Fruit fly (Drosophila melanogaster) whole organism, prepupa: Measurements from ENCODE around the gene CG18558.

ENCODE experiments used
- Blimp-1 ChIP-seq: fragments of 200-800 bp; sonication (Bioruptor generic); optimal IDR thresholded peaks from 3 replicates; lab custom pipeline; 2017; ENCODE audit warnings: missing biosample characterization, missing genetic modification characterization, mild to moderate bottlenecking, moderate library complexity, missing genetic modification reagents
- CG10631 ChIP-seq: fragments of 200-800 bp; sonication (Bioruptor generic); optimal IDR thresholded peaks from 2 replicates; lab custom pipeline; 2016; ENCODE audit warnings: missing biosample characterization, missing genetic modification characterization
- CG11294 ChIP-seq: fragments of 200-800 bp; sonication (Bioruptor generic); IDR thresholded peaks from 2 replicates; pipeline ENCODE4 v1.3.6; 2022; ENCODE audit warnings: missing biosample characterization, missing genetic modification characterization
- CG11902 ChIP-seq: fragments of 200-800 bp; sonication (Bioruptor generic); optimal IDR thresholded peaks from 3 replicates; lab custom pipeline; 2016; ENCODE audit warnings: missing biosample characterization, missing genetic modification characterization
- CG15336 ChIP-seq: fragments of 200-800 bp; sonication (Bioruptor generic); IDR thresholded peaks from 2 replicates; pipeline ENCODE4 v1.3.6; 2022; ENCODE audit warnings: missing biosample characterization, missing genetic modification characterization
- CG1621 ChIP-seq: fragments of 200-800 bp; sonication (Bioruptor generic); optimal IDR thresholded peaks from 3 replicates; lab custom pipeline; 2018; ENCODE audit warnings: missing biosample characterization, mild to moderate bottlenecking, missing genetic modification characterization
- CG16779 ChIP-seq: fragments of 200-800 bp; sonication (Bioruptor generic); optimal IDR thresholded peaks from 3 replicates; lab custom pipeline; 2017; ENCODE audit warnings: missing biosample characterization, mild to moderate bottlenecking, missing genetic modification characterization
- CG3032 ChIP-seq: fragments of 200-800 bp; optimal IDR thresholded peaks from 2 replicates; lab custom pipeline; 2019; ENCODE audit warnings: missing biosample characterization, mild to moderate bottlenecking, missing genetic modification characterization, moderate library complexity
- CG31627 ChIP-seq: fragments of 200-800 bp; sonication (Bioruptor generic); optimal IDR thresholded peaks from 3 replicates; lab custom pipeline; 2016; ENCODE audit warnings: missing biosample characterization, missing genetic modification characterization
- CG32006 ChIP-seq: fragments of 200-800 bp; sonication (Bioruptor generic); optimal IDR thresholded peaks from 3 replicates; lab custom pipeline; 2017; ENCODE audit warnings: missing biosample characterization, mild to moderate bottlenecking, missing genetic modification characterization
- CG3919 ChIP-seq: fragments of 200-800 bp; sonication (Bioruptor generic); optimal IDR thresholded peaks from 3 replicates; lab custom pipeline; 2016; ENCODE audit warnings: missing biosample characterization, missing genetic modification characterization
- CG4318 ChIP-seq: fragments of 200-800 bp; sonication (Bioruptor generic); optimal IDR thresholded peaks from 3 replicates; lab custom pipeline; 2017; ENCODE audit warnings: missing biosample characterization, mild to moderate bottlenecking, missing genetic modification characterization
- CG6163 ChIP-seq: fragments of 200-800 bp; sonication (Bioruptor generic); IDR thresholded peaks from 3 replicates; pipeline ENCODE4 v1.3.6; 2022; ENCODE audit warnings: missing biosample characterization, missing genetic modification characterization
- CG6276 ChIP-seq: fragments of 200-800 bp; sonication (Bioruptor generic); optimal IDR thresholded peaks from 2 replicates; lab custom pipeline; 2017; ENCODE audit warnings: missing biosample characterization, mild to moderate bottlenecking, missing genetic modification characterization
- CG6854 ChIP-seq: fragments of 200-800 bp; sonication (Bioruptor generic); optimal IDR thresholded peaks from 2 replicates; lab custom pipeline; 2017; ENCODE audit warnings: missing biosample characterization, mild to moderate bottlenecking, missing genetic modification characterization
- CG7368 ChIP-seq: fragments of 200-800 bp; sonication (Bioruptor generic); optimal IDR thresholded peaks from 3 replicates; lab custom pipeline; 2016; ENCODE audit warnings: missing biosample characterization, missing genetic modification characterization
- Eip75B ChIP-seq: fragments of 200-800 bp; sonication (Bioruptor generic); optimal IDR thresholded peaks from 3 replicates; lab custom pipeline; 2016; ENCODE audit warnings: missing biosample characterization, missing genetic modification characterization
- Eip93F ChIP-seq: fragments of 200-800 bp; sonication (Bioruptor generic); optimal IDR thresholded peaks from 2 replicates; lab custom pipeline; 2016; ENCODE audit warnings: missing biosample characterization, mild to moderate bottlenecking, missing genetic modification characterization
- Ets96B ChIP-seq: fragments of 200-800 bp; optimal IDR thresholded peaks from 2 replicates; lab custom pipeline; 2019; ENCODE audit warnings: missing biosample characterization, mild to moderate bottlenecking, missing genetic modification characterization, moderate library complexity
- Hr38 ChIP-seq: sonication (Bioruptor generic); optimal IDR thresholded peaks from 2 replicates; lab custom pipeline; 2016; ENCODE audit warnings: missing biosample characterization, missing genetic modification characterization
- Lpt ChIP-seq: fragments of 200-800 bp; sonication (Bioruptor generic); optimal IDR thresholded peaks from 3 replicates; lab custom pipeline; 2016; ENCODE audit warnings: missing biosample characterization, missing genetic modification characterization
- Met ChIP-seq: fragments of 200-800 bp; sonication (Bioruptor generic); optimal IDR thresholded peaks from 3 replicates; lab custom pipeline; 2016; ENCODE audit warnings: missing biosample characterization, missing genetic modification characterization
- OdsH ChIP-seq: fragments of 200-800 bp; sonication (Bioruptor generic); optimal IDR thresholded peaks from 3 replicates; lab custom pipeline; 2016; ENCODE audit warnings: missing biosample characterization, missing genetic modification characterization
- Sox102F ChIP-seq: fragments of 200-800 bp; sonication (Bioruptor generic); optimal IDR thresholded peaks from 2 replicates; lab custom pipeline; 2016; ENCODE audit warnings: missing biosample characterization, mild to moderate bottlenecking, missing genetic modification characterization
- Sox14 ChIP-seq: fragments of 200-800 bp; sonication (Bioruptor generic); optimal IDR thresholded peaks from 3 replicates; lab custom pipeline; 2016; ENCODE audit warnings: missing biosample characterization, missing genetic modification characterization
- achi ChIP-seq: fragments of 200-800 bp; sonication (Bioruptor generic); optimal IDR thresholded peaks from 3 replicates; lab custom pipeline; 2016; ENCODE audit warnings: missing biosample characterization, missing genetic modification characterization
- cyc ChIP-seq: fragments of 200-800 bp; sonication (Bioruptor generic); optimal IDR thresholded peaks from 3 replicates; lab custom pipeline; 2016; ENCODE audit warnings: missing biosample characterization, missing genetic modification characterization
- dsx ChIP-seq: fragments of 200-800 bp; optimal IDR thresholded peaks from 3 replicates; lab custom pipeline; 2019; ENCODE audit warnings: missing biosample characterization, mild to moderate bottlenecking, missing genetic modification characterization, moderate library complexity; ENCODE audit not compliant: poor library complexity, severe bottlenecking
- eg ChIP-seq: fragments of 200-800 bp; sonication (Bioruptor generic); IDR thresholded peaks from 3 replicates; pipeline ENCODE4 v1.3.6; 2022; ENCODE audit warnings: missing biosample characterization, missing genetic modification characterization
- esn ChIP-seq: fragments of 200-800 bp; sonication (Bioruptor generic); optimal IDR thresholded peaks from 2 replicates; lab custom pipeline; 2016; ENCODE audit warnings: missing biosample characterization, mild to moderate bottlenecking, missing genetic modification characterization, moderate library complexity
- fd59A ChIP-seq: fragments of 200-800 bp; sonication (Bioruptor generic); optimal IDR thresholded peaks from 2 replicates; lab custom pipeline; 2017; ENCODE audit warnings: missing biosample characterization, mild to moderate bottlenecking, missing genetic modification characterization, missing genetic modification reagents
- fd85E ChIP-seq: fragments of 200-800 bp; sonication (Bioruptor generic); optimal IDR thresholded peaks from 3 replicates; lab custom pipeline; 2016; ENCODE audit warnings: missing biosample characterization, missing genetic modification characterization
- fkh ChIP-seq: fragments of 200-800 bp; sonication (Bioruptor generic); optimal IDR thresholded peaks from 3 replicates; lab custom pipeline; 2017; ENCODE audit warnings: missing biosample characterization, mild to moderate bottlenecking, missing genetic modification characterization, moderate library complexity
- lz ChIP-seq: fragments of 200-800 bp; sonication (Bioruptor generic); optimal IDR thresholded peaks from 3 replicates; lab custom pipeline; 2016; ENCODE audit warnings: missing biosample characterization, missing genetic modification characterization
- net ChIP-seq: fragments of 200-800 bp; sonication (Bioruptor generic); optimal IDR thresholded peaks from 3 replicates; lab custom pipeline; 2016; ENCODE audit warnings: missing biosample characterization, missing genetic modification characterization
- pdm3 ChIP-seq: fragments of 200-800 bp; sonication (Bioruptor generic); optimal IDR thresholded peaks from 3 replicates; lab custom pipeline; 2016; ENCODE audit warnings: missing biosample characterization, missing genetic modification characterization
- salr ChIP-seq, 2 experiments: fragments of 200-800 bp; sonication (Bioruptor generic); optimal IDR thresholded peaks; 3 replicates each; lab custom pipeline; 2016 to 2018; ENCODE audit warnings: missing biosample characterization in 2 of 2, missing genetic modification characterization in 2 of 2, mild to moderate bottlenecking in 1 of 2
- spab ChIP-seq: fragments of 200-800 bp; sonication (Bioruptor generic); optimal IDR thresholded peaks from 2 replicates; lab custom pipeline; 2017; ENCODE audit warnings: missing biosample characterization, mild to moderate bottlenecking, missing genetic modification characterization, missing genetic modification reagents
- ss ChIP-seq, 2 experiments: fragments of 200-800 bp; sonication (Bioruptor generic); optimal IDR thresholded peaks; 2 replicates in 1 of 2; 3 replicates in 1 of 2; lab custom pipeline; 2017 to 2018; ENCODE audit warnings: mild to moderate bottlenecking in 2 of 2, missing biosample characterization in 2 of 2, missing genetic modification characterization in 2 of 2, moderate library complexity in 1 of 2
- svp ChIP-seq: fragments of 200-800 bp; sonication (Bioruptor generic); peaks from one replicate; lab custom pipeline; 2016; ENCODE audit warnings: missing biosample characterization, missing genetic modification characterization
- topi ChIP-seq: fragments of 200-800 bp; sonication (Bioruptor generic); optimal IDR thresholded peaks from 3 replicates; lab custom pipeline; 2016; ENCODE audit warnings: missing biosample characterization, missing genetic modification characterization

The CG18558 gene

DNA sequence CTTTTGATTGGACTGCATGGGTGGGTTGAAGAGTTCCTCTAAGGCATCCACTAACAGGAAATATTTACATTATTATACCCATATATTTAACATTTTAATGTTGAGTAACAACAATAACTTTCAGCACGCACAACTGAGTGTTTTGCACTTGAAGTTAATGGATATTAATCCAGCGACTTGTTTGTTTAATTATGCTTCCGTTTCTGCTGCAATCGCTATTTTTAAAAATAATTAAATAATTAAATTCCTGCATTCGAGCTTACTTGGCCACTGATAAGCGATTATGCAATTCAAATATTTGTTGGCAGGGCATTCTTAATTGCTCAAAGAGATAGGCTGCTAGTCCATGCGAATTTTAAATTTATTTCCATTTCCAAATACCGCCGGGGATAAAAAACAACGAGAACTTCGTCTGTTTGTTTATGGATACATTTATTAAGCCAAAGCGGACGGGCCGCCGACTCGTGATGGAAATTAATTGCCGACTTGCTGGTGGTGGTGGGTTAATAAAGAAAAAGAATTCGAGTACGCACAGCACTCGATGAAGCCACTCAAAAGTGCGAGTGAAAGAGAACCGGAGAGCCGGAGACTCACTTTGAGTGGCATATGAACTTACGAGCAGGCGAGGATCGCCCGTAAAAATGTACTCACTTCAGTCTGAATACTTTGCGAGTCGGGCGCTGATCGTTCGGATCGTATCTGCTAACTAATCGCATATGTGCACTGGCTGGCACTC lies 17.7 kb upstream of the CG18558 start (continued):
- TF ChIP-seq Hr38 (GFP tag; lab: Kevin White, UChicago) (no peak), svp (peak; percentile 14), cyc (GFP tag; lab: Kevin White, UChicago) (no peak), CG3919 (GFP tag; lab: Kevin White, UChicago) (peak; percentile 24)

DNA sequence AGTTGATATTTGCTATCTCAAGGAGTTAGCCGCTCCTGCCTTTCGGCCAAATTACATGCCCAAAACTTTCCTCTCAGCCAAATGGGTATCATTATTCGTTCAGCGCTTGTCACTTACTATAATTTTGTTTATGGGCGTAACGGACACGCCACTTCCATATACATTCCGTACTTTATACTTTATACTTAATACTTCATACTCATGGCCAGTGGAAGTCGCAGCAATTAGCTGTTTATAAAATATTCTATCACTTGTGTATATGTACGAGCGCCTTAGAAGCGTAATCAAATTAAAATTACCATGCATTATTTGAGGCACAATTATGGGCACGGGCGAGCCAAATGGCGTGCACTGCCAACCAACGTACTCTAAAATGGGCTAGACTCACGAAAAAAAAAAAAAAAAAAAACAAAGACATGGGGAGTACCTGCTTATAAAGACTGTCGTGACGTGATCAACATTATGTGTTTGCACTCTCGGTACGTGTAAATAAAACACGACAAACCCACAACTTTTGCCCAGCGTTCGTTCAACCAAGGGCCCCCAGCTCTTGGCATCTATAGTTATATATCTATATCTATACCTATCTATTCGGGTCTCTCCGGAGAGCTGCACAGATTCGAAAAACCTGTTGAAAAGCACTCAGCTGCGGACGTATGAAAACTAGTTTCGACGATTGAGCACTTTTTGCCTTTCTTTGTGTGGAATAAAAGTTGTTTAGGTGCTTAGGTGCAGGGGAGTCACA lies 17.0 kb upstream of the CG18558 start:
- TF ChIP-seq CG6276 (GFP tag; lab: Kevin White, UChicago): no peak
- peak in 1 of 2 experiments; percentile 78 for TF ChIP-seq ss (GFP tag; optimal IDR thresholded peaks at IDR 0.05; lab: Kevin White, UChicago)
- no peak for TF ChIP-seq Blimp-1 (GFP tag; lab: Kevin White, UChicago)
- TF ChIP-seq fd59A (GFP tag; lab: Kevin White, UChicago): no peak
- no peak for TF ChIP-seq CG11902 (GFP tag; lab: Kevin White, UChicago)
- TF ChIP-seq CG16779 (tag; lab: Kevin White, UChicago): no peak
- no peak for TF ChIP-seq OdsH (GFP tag; lab: Kevin White, UChicago)
- TF ChIP-seq Lpt (GFP tag; lab: Kevin White, UChicago): no peak
- TF ChIP-seq CG1621 (tag; lab: Kevin White, UChicago): peak; percentile 4
- TF ChIP-seq fkh (GFP tag; lab: Kevin White, UChicago): peak; percentile 89
- no peak for TF ChIP-seq CG6163 (GFP tag; lab: Robert Waterston, UW)
- no peak for TF ChIP-seq esn (GFP tag; lab: Kevin White, UChicago)
- no peak for TF ChIP-seq Sox102F (GFP tag; lab: Kevin White, UChicago)
- no peak for TF ChIP-seq Eip93F (GFP tag; lab: Kevin White, UChicago)
- TF ChIP-seq Met (GFP tag; lab: Kevin White, UChicago): no peak
- TF ChIP-seq eg (GFP tag; lab: Robert Waterston, UW): no peak; the same call in 1 of the 3 replicates
- no peak for TF ChIP-seq net (GFP tag; lab: Kevin White, UChicago)
- TF ChIP-seq spab (GFP tag; lab: Kevin White, UChicago): no peak
- no peak for TF ChIP-seq CG10631
- no peak for TF ChIP-seq lz (GFP tag; lab: Kevin White, UChicago)
- TF ChIP-seq CG6854: no peak
- no peak for TF ChIP-seq cyc (GFP tag; lab: Kevin White, UChicago)
- TF ChIP-seq dsx (GFP tag; lab: Kevin White, UChicago): no peak

DNA sequence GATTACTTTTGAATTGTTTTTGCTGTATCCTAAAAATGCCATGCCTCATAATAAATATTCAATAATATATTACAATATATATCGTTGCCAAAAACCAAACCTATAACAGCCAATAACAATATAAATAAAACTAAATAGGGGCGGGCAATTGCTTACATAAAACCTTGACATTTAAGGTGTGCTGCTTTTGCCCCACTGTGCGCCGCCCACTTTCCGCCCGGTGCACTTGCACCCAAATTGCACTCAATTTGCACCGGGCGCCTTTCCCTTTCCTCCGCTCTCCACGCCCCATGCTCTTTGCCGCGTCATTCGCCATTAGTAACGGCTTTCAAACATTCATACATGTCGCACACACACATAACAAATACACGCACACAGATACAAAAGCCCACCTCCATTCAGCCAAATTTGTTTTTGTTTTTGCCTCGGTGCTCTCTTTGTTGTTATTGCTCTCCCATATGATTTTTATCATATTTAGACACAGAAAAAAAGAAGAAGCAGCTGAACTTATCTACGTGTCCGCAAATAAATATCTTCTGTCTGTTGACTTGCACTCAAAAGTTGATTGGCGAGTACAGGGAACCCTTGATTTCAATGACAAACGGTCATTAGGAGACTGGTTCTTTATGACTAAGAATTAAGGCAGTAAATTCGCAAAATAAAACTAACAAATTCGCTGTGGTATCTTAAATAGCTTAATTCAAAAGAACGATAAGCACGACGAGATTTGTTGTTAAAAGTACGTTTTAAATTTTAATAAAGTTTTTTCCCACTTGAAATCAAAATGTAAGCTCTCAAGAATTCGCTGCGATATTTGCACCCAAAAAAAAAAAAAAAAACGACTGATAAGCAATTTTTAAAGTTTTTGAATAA lies 13.8 kb upstream of the CG18558 start:
- peak; percentile 44 for TF ChIP-seq esn (GFP tag; lab: Kevin White, UChicago)
- TF ChIP-seq OdsH (GFP tag; lab: Kevin White, UChicago): peak; percentile 54
- no peak for TF ChIP-seq fd85E (GFP tag; lab: Kevin White, UChicago)
- peak; percentile 6 for TF ChIP-seq Ets96B (tag; lab: Kevin White, UChicago)
- TF ChIP-seq Sox14 (GFP tag; lab: Kevin White, UChicago): peak; percentile 16
- peak; percentile 92 for TF ChIP-seq fkh (GFP tag; lab: Kevin White, UChicago)
- no peak for TF ChIP-seq CG3032 (tag; lab: Kevin White, UChicago)
- TF ChIP-seq Met (GFP tag; lab: Kevin White, UChicago): peak; percentile 46
- peak; percentile 44; the same call in 1 of the 2 replicates for TF ChIP-seq CG11294 (GFP tag; lab: Robert Waterston, UW)
- TF ChIP-seq CG1621 (tag; lab: Kevin White, UChicago): no peak
- TF ChIP-seq achi (GFP tag; lab: Kevin White, UChicago): peak; percentile 66
- TF ChIP-seq CG31627: peak; percentile 24
- TF ChIP-seq fd59A (GFP tag; lab: Kevin White, UChicago): no peak
- TF ChIP-seq Eip93F (GFP tag; lab: Kevin White, UChicago): no peak
- TF ChIP-seq Eip75B: peak; percentile 14
- TF ChIP-seq topi (GFP tag; lab: Kevin White, UChicago): peak; percentile 33
- TF ChIP-seq eg (GFP tag; lab: Robert Waterston, UW): peak; percentile 88
- peak; percentile 89 for TF ChIP-seq CG15336 (GFP tag; lab: Robert Waterston, UW)
- TF ChIP-seq salr (GFP tag; optimal IDR thresholded peaks at IDR 0.05; lab: Kevin White, UChicago): peak in 1 of 2 experiments; percentile 43
- no peak for TF ChIP-seq CG7368 (GFP tag; lab: Kevin White, UChicago)
- TF ChIP-seq CG32006 (GFP tag; lab: Kevin White, UChicago): peak; percentile 84
- no peak for TF ChIP-seq dsx (GFP tag; lab: Kevin White, UChicago)
- TF ChIP-seq Blimp-1 (GFP tag; lab: Kevin White, UChicago): peak; percentile 61
- peak; percentile 78 for TF ChIP-seq svp
- TF ChIP-seq CG4318: peak; percentile 67
- peak; percentile 47 for TF ChIP-seq pdm3 (GFP tag; lab: Kevin White, UChicago)
